Fruit fly (Drosophila melanogaster) whole organism, embryonic: Measurements from ENCODE around the gene Nsf2.
A peak's percentile ranks its signal among the peaks of the same experiment; 100 is the strongest.

Experiments used
- Aef1 ChIP-seq: fragments of 200-800 bp; sonication (Bioruptor generic); IDR thresholded peaks from 3 replicates; pipeline ENCODE4 v1.3.6; 2022; ENCODE audit warnings: missing biosample characterization, missing genetic modification characterization
- Bteb2 ChIP-seq: fragments of 200-800 bp; sonication (Bioruptor generic); optimal IDR thresholded peaks from 2 replicates; lab custom pipeline; 2016; ENCODE audit warnings: missing biosample characterization, missing genetic modification characterization
- CG11695 ChIP-seq: fragments of 200-800 bp; sonication (Bioruptor generic); IDR thresholded peaks from 3 replicates; pipeline ENCODE4 v1.3.6; 2022; ENCODE audit warnings: missing biosample characterization, missing genetic modification characterization
- CG12744 ChIP-seq: fragments of 200-800 bp; sonication (Bioruptor generic); optimal IDR thresholded peaks from 2 replicates; lab custom pipeline; 2016; ENCODE audit warnings: missing biosample characterization, missing genetic modification characterization
- CG13287 ChIP-seq: fragments of 200-800 bp; sonication (Bioruptor generic); IDR thresholded peaks from 2 replicates; pipeline ENCODE4 v1.3.6; 2022; ENCODE audit warnings: missing biosample characterization, missing genetic modification characterization; ENCODE audit not compliant: partially characterized antibody
- CG15269 ChIP-seq: fragments of 200-800 bp; sonication (Bioruptor generic); optimal IDR thresholded peaks from 2 replicates; lab custom pipeline; 2018; ENCODE audit warnings: missing biosample characterization, mild to moderate bottlenecking, missing genetic modification characterization, moderate library complexity
- CG15514 ChIP-seq: fragments of 200-800 bp; sonication (Bioruptor generic); optimal IDR thresholded peaks from 3 replicates; lab custom pipeline; 2017; ENCODE audit warnings: missing biosample characterization, missing genetic modification characterization, mild to moderate bottlenecking, moderate library complexity, missing genetic modification reagents
- CG1602 ChIP-seq: fragments of 200-800 bp; sonication (Bioruptor generic); optimal IDR thresholded peaks from 3 replicates; lab custom pipeline; 2016; ENCODE audit warnings: missing biosample characterization, missing genetic modification characterization
- CG18764 ChIP-seq: fragments of 200-800 bp; sonication (Bioruptor generic); optimal IDR thresholded peaks from 3 replicates; lab custom pipeline; 2016; ENCODE audit warnings: missing biosample characterization, missing genetic modification characterization
- CG2678 ChIP-seq: fragments of 200-800 bp; sonication (Bioruptor generic); optimal IDR thresholded peaks from 3 replicates; lab custom pipeline; 2019; ENCODE audit warnings: missing biosample characterization, mild to moderate bottlenecking, missing genetic modification characterization, moderate library complexity
- CG3163 ChIP-seq: fragments of 200-800 bp; sonication (Bioruptor generic); optimal IDR thresholded peaks from 3 replicates; lab custom pipeline; 2016; ENCODE audit warnings: missing biosample characterization, missing genetic modification characterization
- CG43689 ChIP-seq: fragments of 200-800 bp; sonication (Bioruptor generic); IDR thresholded peaks from 2 replicates; pipeline ENCODE4 v1.3.6; 2022; ENCODE audit warnings: missing biosample characterization, missing genetic modification characterization
- CG4617 ChIP-seq: fragments of 200-800 bp; sonication (Bioruptor generic); optimal IDR thresholded peaks from 3 replicates; lab custom pipeline; 2016; ENCODE audit warnings: missing biosample characterization, missing genetic modification characterization, borderline replicate concordance
- CG6254 ChIP-seq: fragments of 200-800 bp; sonication (Bioruptor generic); optimal IDR thresholded peaks from 3 replicates; lab custom pipeline; 2017; ENCODE audit warnings: mild to moderate bottlenecking, missing biosample characterization, missing genetic modification reagents, missing genetic modification characterization
- CG9876 ChIP-seq: fragments of 200-800 bp; sonication (Bioruptor generic); optimal IDR thresholded peaks from 2 replicates; lab custom pipeline; 2016; ENCODE audit warnings: missing biosample characterization, missing genetic modification characterization
- CG9932 ChIP-seq: fragments of 200-800 bp; sonication (Bioruptor generic); IDR thresholded peaks from 2 replicates; pipeline ENCODE4 v1.3.6; 2022; ENCODE audit warnings: missing biosample characterization, missing genetic modification characterization
- Dfd ChIP-seq, 2 experiments: fragments of >200 bp; optimal IDR thresholded peaks; 2 replicates each; lab custom pipeline; 2017; ENCODE audit warnings: missing biosample characterization in 2 of 2, missing genetic modification characterization in 2 of 2
- H15 ChIP-seq: fragments of 200-800 bp; sonication (Bioruptor generic); IDR thresholded peaks from 3 replicates; pipeline ENCODE4 v1.3.6; 2022; ENCODE audit warnings: missing biosample characterization, missing genetic modification characterization
- HLH4C ChIP-seq: fragments of 200-800 bp; sonication (Bioruptor generic); IDR thresholded peaks from 3 replicates; pipeline ENCODE4 v1.3.6; 2022; ENCODE audit warnings: missing biosample characterization, missing genetic modification characterization; ENCODE audit not compliant: partially characterized antibody
- HLHmδ ChIP-seq: fragments of 200-800 bp; sonication (Bioruptor generic); optimal IDR thresholded peaks from 2 replicates; lab custom pipeline; 2018; ENCODE audit warnings: missing biosample characterization, mild to moderate bottlenecking, missing genetic modification characterization, moderate library complexity
- Meics ChIP-seq: fragments of 200-800 bp; sonication (Bioruptor generic); optimal IDR thresholded peaks from 2 replicates; lab custom pipeline; 2017; ENCODE audit warnings: missing biosample characterization, mild to moderate bottlenecking, missing genetic modification characterization
- NfI ChIP-seq: fragments of 200-800 bp; sonication (Bioruptor generic); optimal IDR thresholded peaks from 3 replicates; lab custom pipeline; 2018; ENCODE audit warnings: missing biosample characterization, mild to moderate bottlenecking, missing genetic modification characterization, moderate library complexity
- Sox100B ChIP-seq: fragments of 200-800 bp; sonication (Bioruptor generic); optimal IDR thresholded peaks from 3 replicates; lab custom pipeline; 2018; ENCODE audit warnings: missing biosample characterization, mild to moderate bottlenecking, missing genetic modification characterization
- Spps ChIP-seq: fragments of 200-800 bp; sonication (Bioruptor generic); optimal IDR thresholded peaks from 2 replicates; lab custom pipeline; 2018; ENCODE audit warnings: missing biosample characterization, mild to moderate bottlenecking, missing genetic modification characterization
- Vsx1 ChIP-seq: fragments of 200-800 bp; sonication (Bioruptor generic); optimal IDR thresholded peaks from 2 replicates; lab custom pipeline; 2017; ENCODE audit warnings: missing biosample characterization, mild to moderate bottlenecking, missing genetic modification characterization, missing genetic modification reagents
- al ChIP-seq: fragments of 200-800 bp; sonication (Bioruptor generic); IDR thresholded peaks from 2 replicates; pipeline ENCODE4 v1.3.6; 2022; ENCODE audit warnings: missing biosample characterization, missing genetic modification characterization
- ara ChIP-seq: fragments of 200-800 bp; sonication (Bioruptor generic); IDR thresholded peaks from 2 replicates; pipeline ENCODE4 v1.3.6; 2022; ENCODE audit warnings: missing biosample characterization, missing genetic modification characterization
- caup ChIP-seq: fragments of 200-800 bp; sonication (Bioruptor generic); optimal IDR thresholded peaks from 3 replicates; lab custom pipeline; 2017; ENCODE audit warnings: missing biosample characterization, mild to moderate bottlenecking, missing genetic modification characterization, moderate library complexity; ENCODE audit not compliant: severe bottlenecking
- chif ChIP-seq, 2 experiments: fragments of 200-800 bp; sonication (Bioruptor generic); optimal IDR thresholded peaks; 3 replicates each; lab custom pipeline; 2016; ENCODE audit warnings: missing biosample characterization in 2 of 2, missing genetic modification characterization in 2 of 2
- corto ChIP-seq: fragments of 200-800 bp; sonication (Bioruptor generic); optimal IDR thresholded peaks from 2 replicates; lab custom pipeline; 2016; ENCODE audit warnings: missing biosample characterization, mild to moderate bottlenecking, missing genetic modification characterization, moderate library complexity
- cwo ChIP-seq: fragments of 200-800 bp; sonication (Bioruptor generic); optimal IDR thresholded peaks from 3 replicates; lab custom pipeline; 2017; ENCODE audit warnings: missing biosample characterization, missing genetic modification characterization, mild to moderate bottlenecking, moderate library complexity, missing genetic modification reagents
- da ChIP-seq: fragments of 200-800 bp; sonication (Bioruptor generic); optimal IDR thresholded peaks from 2 replicates; lab custom pipeline; 2016; ENCODE audit warnings: missing biosample characterization, missing genetic modification characterization
- disco-r ChIP-seq: fragments of 200-800 bp; sonication (Bioruptor generic); optimal IDR thresholded peaks from 2 replicates; lab custom pipeline; 2016; ENCODE audit warnings: missing biosample characterization, missing genetic modification characterization
- dmrt99B ChIP-seq: fragments of 200-800 bp; sonication (Bioruptor generic); optimal IDR thresholded peaks from 2 replicates; lab custom pipeline; 2018; ENCODE audit warnings: missing biosample characterization, mild to moderate bottlenecking, missing genetic modification characterization, moderate library complexity
- en ChIP-seq: fragments of 200-800 bp; sonication (Bioruptor generic); optimal IDR thresholded peaks from 2 replicates; lab custom pipeline; 2016; ENCODE audit warnings: missing biosample characterization, missing genetic modification characterization
- fd96Cb ChIP-seq: fragments of 200-800 bp; sonication (Bioruptor generic); optimal IDR thresholded peaks from 2 replicates; lab custom pipeline; 2018; ENCODE audit warnings: missing biosample characterization, mild to moderate bottlenecking, missing genetic modification characterization, moderate library complexity
- fru ChIP-seq: fragments of >200 bp; optimal IDR thresholded peaks from 2 replicates; lab custom pipeline; 2017
- gcm ChIP-seq: fragments of 200-800 bp; sonication (Bioruptor generic); optimal IDR thresholded peaks from 2 replicates; lab custom pipeline; 2019; ENCODE audit warnings: missing biosample characterization, mild to moderate bottlenecking, missing genetic modification characterization, moderate library complexity
- gfzf ChIP-seq: fragments of 200-800 bp; sonication (Bioruptor generic); optimal IDR thresholded peaks from 2 replicates; lab custom pipeline; 2016; ENCODE audit warnings: missing biosample characterization, mild to moderate bottlenecking, missing genetic modification characterization, moderate library complexity
- luna ChIP-seq: fragments of 200-800 bp; sonication (Bioruptor generic); optimal IDR thresholded peaks from 2 replicates; lab custom pipeline; 2016; ENCODE audit warnings: missing biosample characterization, missing genetic modification characterization
- pfk ChIP-seq: fragments of 200-800 bp; sonication (Bioruptor generic); optimal IDR thresholded peaks from 2 replicates; lab custom pipeline; 2018; ENCODE audit warnings: missing biosample characterization, mild to moderate bottlenecking, missing genetic modification characterization, moderate library complexity
- pho ChIP-seq: fragments of 200-800 bp; sonication (Bioruptor generic); optimal IDR thresholded peaks from 2 replicates; lab custom pipeline; 2016; ENCODE audit warnings: missing biosample characterization, missing genetic modification characterization
- pita ChIP-seq: fragments of 200-800 bp; sonication (Bioruptor generic); optimal IDR thresholded peaks from 2 replicates; lab custom pipeline; 2017; ENCODE audit warnings: missing biosample characterization, mild to moderate bottlenecking, missing genetic modification characterization
- row ChIP-seq: fragments of 200-800 bp; sonication (Bioruptor generic); IDR thresholded peaks from 3 replicates; pipeline ENCODE4 v1.3.6; 2022; ENCODE audit warnings: missing biosample characterization, missing genetic modification characterization
- shn ChIP-seq: fragments of 200-800 bp; sonication (Bioruptor generic); optimal IDR thresholded peaks from 3 replicates; lab custom pipeline; 2016; ENCODE audit warnings: missing biosample characterization, missing genetic modification characterization
- sob ChIP-seq: fragments of 200-800 bp; sonication (Bioruptor generic); IDR thresholded peaks from 2 replicates; pipeline ENCODE4 v1.3.6; 2022; ENCODE audit warnings: missing biosample characterization, missing genetic modification characterization
- tx ChIP-seq: fragments of 200-800 bp; sonication (Bioruptor generic); optimal IDR thresholded peaks from 2 replicates; lab custom pipeline; 2016; ENCODE audit warnings: missing biosample characterization, missing genetic modification characterization
- unpg ChIP-seq: fragments of 200-800 bp; sonication (Bioruptor generic); optimal IDR thresholded peaks from 3 replicates; lab custom pipeline; 2018; ENCODE audit warnings: missing biosample characterization, mild to moderate bottlenecking, missing genetic modification characterization, moderate library complexity
- wek ChIP-seq: fragments of 200-800 bp; sonication (Bioruptor generic); optimal IDR thresholded peaks from 3 replicates; lab custom pipeline; 2018; ENCODE audit warnings: missing biosample characterization, mild to moderate bottlenecking, missing genetic modification characterization, moderate library complexity

The Nsf2 gene

DNA sequence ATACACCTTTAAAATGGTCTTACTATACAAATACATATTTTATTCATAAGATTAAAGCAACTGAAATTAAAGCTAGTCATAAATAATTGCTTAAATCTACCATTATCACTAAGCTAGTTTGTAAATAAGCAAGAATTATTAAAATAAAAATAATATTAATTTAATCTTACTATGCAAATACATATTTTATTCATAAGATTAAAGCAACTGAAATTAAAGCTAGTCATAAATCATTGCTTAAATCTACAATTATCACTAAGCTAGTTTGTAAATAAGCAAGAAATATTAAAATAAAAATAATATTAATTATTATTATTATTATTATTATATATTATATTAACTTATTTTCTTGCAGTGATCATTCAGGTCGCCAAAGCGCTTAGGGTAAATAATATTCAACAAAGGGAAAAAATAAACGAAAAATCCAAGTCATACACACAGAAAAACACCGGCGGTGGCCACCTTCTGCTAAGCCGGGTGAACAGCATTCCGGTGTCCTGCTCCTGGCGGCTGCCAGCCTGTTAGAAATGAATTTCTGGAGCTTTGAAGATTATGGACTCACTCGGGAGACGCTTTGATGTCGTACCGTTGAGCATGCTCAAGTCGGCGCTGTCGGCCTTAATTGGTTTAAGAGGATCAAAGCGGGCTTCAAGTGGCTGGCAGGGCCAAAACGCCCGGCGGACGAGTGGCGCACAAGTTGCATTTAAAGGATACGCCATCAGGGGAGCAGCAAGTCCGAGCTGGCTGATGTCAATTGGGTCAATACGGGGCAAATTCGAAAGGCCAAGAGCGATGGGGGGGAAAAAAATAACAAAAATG, 33.7 kb downstream of the Nsf2 start:
- TF ChIP-seq CG2678 (tag; lab: Kevin White, UChicago) (peak; percentile 76), gcm (no peak), CG43689 (GFP tag; lab: Robert Waterston, UW) (no peak), CG1602 (GFP tag; lab: Kevin White, UChicago) (no peak), Meics (peak; percentile 56), Aef1 (GFP tag; lab: Robert Waterston, UW) (no peak), al (GFP tag; lab: Robert Waterston, UW) (no peak), CG15269 (peak; percentile 53), chif (GFP tag; optimal IDR thresholded peaks at IDR 0.05; lab: Kevin White, UChicago) (no peak), CG9932 (GFP tag; lab: Robert Waterston, UW) (no peak), CG11695 (GFP tag; lab: Robert Waterston, UW) (no peak), pfk (GFP tag; lab: Kevin White, UChicago) (no peak), CG6254 (GFP tag; lab: Kevin White, UChicago) (no peak), HLHmδ (GFP tag; lab: Kevin White, UChicago) (no peak), pita (GFP tag; lab: Kevin White, UChicago) (no peak), corto (GFP tag; lab: Kevin White, UChicago) (no peak), CG4617 (GFP tag; lab: Kevin White, UChicago) (no peak), tx (GFP tag; lab: Kevin White, UChicago) (no peak), row (GFP tag; lab: Robert Waterston, UW) (peak; percentile 58; the same call in 1 of the 3 replicates), Bteb2 (GFP tag; lab: Kevin White, UChicago) (no peak), CG15514 (GFP tag; lab: Kevin White, UChicago) (no peak), CG12744 (GFP tag; lab: Kevin White, UChicago) (no peak), Sox100B (GFP tag; lab: Kevin White, UChicago) (peak; percentile 64), Spps (no peak), caup (GFP tag; lab: Kevin White, UChicago) (no peak), CG3163 (GFP tag; lab: Kevin White, UChicago) (no peak), luna (GFP tag; lab: Kevin White, UChicago) (no peak), en (GFP tag; lab: Kevin White, UChicago) (no peak), unpg (GFP tag; lab: Kevin White, UChicago) (no peak), gfzf (GFP tag; lab: Kevin White, UChicago) (no peak), fru (no peak), cwo (GFP tag; lab: Kevin White, UChicago) (peak; percentile 42), CG9876 (GFP tag; lab: Kevin White, UChicago) (no peak), shn (GFP tag; lab: Kevin White, UChicago) (no peak), da (GFP tag; lab: Kevin White, UChicago) (no peak), disco-r (GFP tag; lab: Kevin White, UChicago) (no peak), fd96Cb (tag; lab: Kevin White, UChicago) (peak; percentile 29), CG13287 (GFP tag; lab: Robert Waterston, UW) (no peak; the same call in 1 of the 2 replicates), CG18764 (GFP tag; lab: Kevin White, UChicago) (no peak), wek (GFP tag; lab: Kevin White, UChicago) (no peak), sob (GFP tag; lab: Robert Waterston, UW) (no peak; the same call in 1 of the 2 replicates), Dfd (GFP tag; optimal IDR thresholded peaks at IDR 0.05; lab: Kevin White, UChicago) (no peak), NfI (peak; percentile 18), HLH4C (GFP tag; lab: Robert Waterston, UW) (peak; percentile 33; the same call in 2 of the 3 replicates), dmrt99B (tag; lab: Kevin White, UChicago) (peak; percentile 59), Vsx1 (GFP tag; lab: Kevin White, UChicago) (no peak), H15 (GFP tag; lab: Robert Waterston, UW) (0 out of 3 replicates have a peak, but pooled peaks have one; percentile 9), ara (GFP tag; lab: Robert Waterston, UW) (0 out of 2 replicates have a peak, but pooled peaks have one; percentile 18), pho (GFP tag; lab: Kevin White, UChicago) (no peak)
